Worm (Caenorhabditis elegans): ENCODE results near the gene F15E6.5.

Gene F15E6.5

DNA sequence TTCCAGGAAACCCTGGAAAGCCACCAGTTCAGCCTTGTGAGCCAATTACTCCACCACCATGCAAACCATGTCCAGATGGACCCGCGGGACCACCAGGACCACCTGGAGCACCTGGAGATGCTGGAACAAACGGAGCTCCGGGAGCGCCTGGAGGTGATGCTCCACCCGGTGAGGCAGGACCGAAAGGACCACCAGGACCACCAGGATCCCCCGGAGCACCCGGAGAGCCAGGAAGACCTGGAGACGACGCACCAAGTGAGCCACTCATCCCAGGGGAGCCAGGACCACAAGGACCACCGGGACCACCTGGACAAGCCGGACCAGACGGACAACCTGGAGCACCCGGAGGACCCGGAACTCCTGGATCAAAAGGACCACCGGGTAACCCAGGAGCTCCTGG is 24.7 kb upstream of the F15E6.5 start:
- TF ChIP-seq hlh-1 (tag; optimal IDR thresholded peaks at IDR 0.05) (no peak), mab-5 (tag; optimal IDR thresholded peaks at IDR 0.05) (no peak)

- no peak for TF ChIP-seq tbx-8 (GFP tag; optimal IDR thresholded peaks at IDR 0.05)
- TF ChIP-seq pha-4 (tag; optimal IDR thresholded peaks at IDR 0.05), result no peak
- no peak for TF ChIP-seq cnd-1 (tag; optimal IDR thresholded peaks at IDR 0.05)
- TF ChIP-seq snpc-4 (tag; optimal IDR thresholded peaks at IDR 0.05), result no peak
- no peak for TF ChIP-seq M03D4.4 (tag; optimal IDR thresholded peaks at IDR 0.05)
- no peak for TF ChIP-seq unc-39 (tag; optimal IDR thresholded peaks at IDR 0.05)
- no peak for TF ChIP-seq blmp-1 (tag; optimal IDR thresholded peaks at IDR 0.05)
- no peak for TF ChIP-seq lsy-2 (tag; optimal IDR thresholded peaks at IDR 0.05)
- no peak for TF ChIP-seq elt-1 (tag; optimal IDR thresholded peaks at IDR 0.05; ENCODE audit: borderline replicate concordance, insufficient read depth)
- TF ChIP-seq ceh-39 (tag; optimal IDR thresholded peaks at IDR 0.05), result no peak
- no peak for TF ChIP-seq nhr-28 (tag; optimal IDR thresholded peaks at IDR 0.05)
- TF ChIP-seq unc-62 (GFP tag; optimal IDR thresholded peaks at IDR 0.05), result no peak
- no peak for TF ChIP-seq unc-120 (tag; optimal IDR thresholded peaks at IDR 0.05; ENCODE audit: poor library complexity, severe bottlenecking)
- TF ChIP-seq sem-2 (GFP tag; optimal IDR thresholded peaks at IDR 0.05), result no peak
- no peak for TF ChIP-seq mls-2 (tag; optimal IDR thresholded peaks at IDR 0.05)
- no peak for TF ChIP-seq mep-1 (tag; optimal IDR thresholded peaks at IDR 0.05)
- no peak for TF ChIP-seq elt-3 (tag; optimal IDR thresholded peaks at IDR 0.05)
These were observed 24.1 kb upstream of the F15E6.5 start, which contains the start of gene F36A4.5 for ce11 chrIV:4265224-4265623. F36A4.5 (plus strand) TSS chrIV:4265524.

ce11 chrIV:4265951-4266350 is 23.4 kb upstream of the F15E6.5 start:
- TF ChIP-seq ceh-43 (GFP tag; optimal IDR thresholded peaks at IDR 0.05) (no peak), flh-1 (GFP tag; optimal IDR thresholded peaks at IDR 0.05) (no peak), hlh-1 (tag; optimal IDR thresholded peaks at IDR 0.05) (no peak), unc-39 (tag; optimal IDR thresholded peaks at IDR 0.05) (no peak), nhr-76 (tag; optimal IDR thresholded peaks at IDR 0.05) (no peak), sptf-1 (tag; optimal IDR thresholded peaks at IDR 0.05) (no peak), nhr-28 (tag; optimal IDR thresholded peaks at IDR 0.05) (no peak), snpc-4 (tag; optimal IDR thresholded peaks at IDR 0.05) (no peak), nhr-12 (tag; optimal IDR thresholded peaks at IDR 0.05) (no peak), sem-2 (GFP tag; optimal IDR thresholded peaks at IDR 0.05) (no peak), ceh-83 (GFP tag; optimal IDR thresholded peaks at IDR 0.05) (no peak), cnd-1 (tag; optimal IDR thresholded peaks at IDR 0.05) (no peak), pha-4 (tag; optimal IDR thresholded peaks at IDR 0.05) (no peak), elt-3 (tag; optimal IDR thresholded peaks at IDR 0.05) (no peak), zip-8 (tag; optimal IDR thresholded peaks at IDR 0.05) (no peak), ces-1 (GFP tag; optimal IDR thresholded peaks at IDR 0.05) (no peak), blmp-1 (tag; optimal IDR thresholded peaks at IDR 0.05) (no peak), lin-32 (GFP tag; optimal IDR thresholded peaks at IDR 0.05) (no peak), ztf-11 (tag; optimal IDR thresholded peaks at IDR 0.05) (no peak), mep-1 (tag; optimal IDR thresholded peaks at IDR 0.05) (no peak)

DNA sequence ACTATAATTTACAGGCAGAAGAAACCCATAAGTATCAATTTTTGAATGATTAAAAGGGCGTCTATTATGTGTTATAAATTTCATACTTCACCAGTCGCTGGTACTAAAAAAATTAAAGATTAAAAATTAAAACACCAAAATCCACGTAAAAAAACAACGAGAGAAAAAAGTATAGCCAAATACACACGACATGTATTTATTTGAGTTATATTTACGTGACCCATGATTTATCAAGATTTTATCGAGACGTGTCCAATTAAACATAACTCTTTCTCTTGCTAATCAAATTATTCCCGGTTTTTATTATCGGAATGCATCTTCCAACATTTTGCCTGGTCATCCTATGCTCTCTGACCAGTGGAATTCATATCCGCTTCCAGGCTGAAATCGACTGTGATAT is 22.0 kb upstream of the F15E6.5 start, which contains the start of gene F36A4.4:
Gene F36A4.4 (plus strand): TSS at position 301 of the 400 bp plus-strand sequence.
- no peak for TF ChIP-seq flh-1 (GFP tag; optimal IDR thresholded peaks at IDR 0.05)
- TF ChIP-seq ceh-83 (GFP tag; optimal IDR thresholded peaks at IDR 0.05), result no peak

DNA sequence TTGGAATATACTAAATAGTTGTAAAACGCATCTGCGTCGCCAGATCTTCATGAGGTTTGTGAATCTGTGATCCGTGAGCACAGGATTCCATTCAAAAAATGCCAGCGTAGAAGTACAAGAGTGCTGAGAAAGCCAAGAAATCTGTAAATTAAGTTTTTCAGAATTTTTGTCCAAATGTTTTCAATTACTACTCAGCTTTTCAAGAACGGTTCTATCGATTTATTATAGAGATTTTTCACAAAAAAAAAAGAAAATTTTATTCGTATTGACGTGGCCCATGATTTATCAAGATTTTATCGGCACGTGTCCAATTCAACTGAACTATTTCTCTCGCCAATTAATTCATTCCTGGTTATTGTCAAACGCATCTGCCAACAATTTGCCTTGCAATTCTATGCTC is 20.1 kb upstream of the F15E6.5 start, which contains the start of gene F36A4.3:
Gene F36A4.3 (plus strand): TSS at position 301 of the 400 bp plus-strand sequence.
- TF ChIP-seq nhr-12 (tag; optimal IDR thresholded peaks at IDR 0.05), result no peak

- no peak for TF ChIP-seq lin-32 (GFP tag; optimal IDR thresholded peaks at IDR 0.05)
- TF ChIP-seq unc-39 (tag; optimal IDR thresholded peaks at IDR 0.05), result no peak
- no peak for TF ChIP-seq tbx-8 (GFP tag; optimal IDR thresholded peaks at IDR 0.05)
- TF ChIP-seq M03D4.4 (tag; optimal IDR thresholded peaks at IDR 0.05), result no peak
- TF ChIP-seq mab-5 (tag; optimal IDR thresholded peaks at IDR 0.05), result no peak
- TF ChIP-seq snpc-4 (tag; optimal IDR thresholded peaks at IDR 0.05), result no peak
- no peak for TF ChIP-seq elt-3 (tag; optimal IDR thresholded peaks at IDR 0.05)
- no peak for TF ChIP-seq ceh-83 (GFP tag; optimal IDR thresholded peaks at IDR 0.05)
- no peak for TF ChIP-seq cnd-1 (tag; optimal IDR thresholded peaks at IDR 0.05)
- TF ChIP-seq unc-62 (GFP tag; optimal IDR thresholded peaks at IDR 0.05), result no peak
- TF ChIP-seq hlh-1 (tag; optimal IDR thresholded peaks at IDR 0.05), result no peak
- no peak for TF ChIP-seq sem-2 (GFP tag; optimal IDR thresholded peaks at IDR 0.05)
These were observed 18.4 kb upstream of the F15E6.5 start, which contains the start of gene F36A4.2 for ce11 chrIV:4270925-4271324. F36A4.2 (plus strand) TSS chrIV:4271225.
